Worm (Caenorhabditis elegans) whole organism, midembryonic: ENCODE results near the gene fipr-28.
"Not testable (repeated sequence)": the region's sequence is repeated elsewhere in the genome, so short reads cannot be mapped to it uniquely, and the experiment has no call there.

ENCODE experiments used
- T22C8.4 ChIP-seq: fragments of 200-800 bp; sonication (Bioruptor generic); IDR thresholded peaks from 2 replicates; pipeline ENCODE4 v1.3.6; 2022; ENCODE audit warnings: missing genetic modification characterization, missing compliant biosample characterization
- flt-1 ChIP-seq: fragments of 200-800 bp; sonication (Bioruptor generic); IDR thresholded peaks from 2 replicates; pipeline ENCODE4 v1.3.6; 2022; ENCODE audit warnings: missing genetic modification characterization, missing compliant biosample characterization
- ref-1 ChIP-seq: fragments of 200-800 bp; sonication (Bioruptor generic); conservative IDR thresholded peaks from 2 replicates; pipeline ENCODE4 v1.3.6; 2022; ENCODE audit warnings: missing genetic modification reagents, missing genetic modification characterization, missing compliant biosample characterization
- tab-1 ChIP-seq: fragments of 200-800 bp; sonication (Bioruptor generic); IDR thresholded peaks from 2 replicates; pipeline ENCODE4 v1.3.6; 2022; ENCODE audit warnings: missing genetic modification characterization, missing compliant biosample characterization
- ztf-23 ChIP-seq: fragments of 200-800 bp; sonication (Bioruptor generic); IDR thresholded peaks from 2 replicates; pipeline ENCODE4 v1.3.6; 2022; ENCODE audit warnings: missing genetic modification reagents, missing genetic modification characterization, missing compliant biosample characterization

fipr-28 gene

ce11 chrIV:16664020-16664419 is 36.2 kb downstream of the fipr-28 start, which contains the start of gene sta-1:
Gene sta-1 (plus strand): TSS chrIV:16664320.
- not testable (repeated sequence) for TF ChIP-seq ref-1; T22C8.4 (GFP tag; lab: Robert Waterston, UW); tab-1

- TF ChIP-seq ztf-23 (GFP tag; lab: Robert Waterston, UW) (0 out of 2 replicates have a peak, but pooled peaks have one; percentile 9), flt-1 (0 out of 2 replicates have a peak, but pooled peaks have one; percentile 39)
Observed at ce11 chrIV:16670743-16671142, 43.0 kb downstream of the fipr-28 start.
